Worm (Caenorhabditis elegans): Measurements from ENCODE around the gene eif-3.F.

eif-3.F gene

DNA sequence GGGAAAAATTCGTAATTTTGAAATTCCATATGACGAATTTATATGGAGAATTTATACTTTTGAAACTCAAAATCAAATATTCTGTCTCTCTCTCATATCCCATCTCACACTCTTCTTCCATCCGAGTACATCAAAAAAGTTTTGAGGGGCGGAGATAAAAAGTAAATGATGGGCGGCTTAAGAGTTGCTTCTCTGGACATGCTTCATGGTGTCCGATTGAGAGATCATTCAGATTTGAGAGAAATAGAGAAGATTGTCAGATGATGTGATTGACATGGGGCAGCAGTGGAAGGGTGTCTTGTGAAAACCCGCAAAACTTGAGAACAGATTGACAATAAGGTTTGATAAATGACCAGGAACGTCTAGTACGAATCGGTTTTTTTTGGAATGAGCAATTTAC lies 15.8 kb upstream of the eif-3.F start (continued):
- TF ChIP-seq hpl-2 (GFP tag; optimal IDR thresholded peaks at IDR 0.05) (no peak), efl-1 (optimal IDR thresholded peaks at IDR 0.05) (no peak), efl-1 (GFP tag; optimal IDR thresholded peaks at IDR 0.05 in 1 of 2) (peak in 1 of 2 experiments; percentile 92), zip-4 (GFP tag; optimal IDR thresholded peaks at IDR 0.05) (no peak), nhr-11 (tag; optimal IDR thresholded peaks at IDR 0.05) (no peak), pag-3 (tag; optimal IDR thresholded peaks at IDR 0.05; ENCODE audit: borderline replicate concordance, insufficient read depth) (no peak), nhr-84 (tag; optimal IDR thresholded peaks at IDR 0.05) (no peak), nhr-71 (tag; optimal IDR thresholded peaks at IDR 0.05) (peak; percentile 28), blmp-1 (tag; optimal IDR thresholded peaks at IDR 0.05) (no peak), lsy-2 (tag; optimal IDR thresholded peaks at IDR 0.05) (peak in 1 of 2 experiments; percentile 26), nhr-28 (tag; optimal IDR thresholded peaks at IDR 0.05) (no peak), aly-2 (tag; optimal IDR thresholded peaks at IDR 0.05) (no peak)

DNA sequence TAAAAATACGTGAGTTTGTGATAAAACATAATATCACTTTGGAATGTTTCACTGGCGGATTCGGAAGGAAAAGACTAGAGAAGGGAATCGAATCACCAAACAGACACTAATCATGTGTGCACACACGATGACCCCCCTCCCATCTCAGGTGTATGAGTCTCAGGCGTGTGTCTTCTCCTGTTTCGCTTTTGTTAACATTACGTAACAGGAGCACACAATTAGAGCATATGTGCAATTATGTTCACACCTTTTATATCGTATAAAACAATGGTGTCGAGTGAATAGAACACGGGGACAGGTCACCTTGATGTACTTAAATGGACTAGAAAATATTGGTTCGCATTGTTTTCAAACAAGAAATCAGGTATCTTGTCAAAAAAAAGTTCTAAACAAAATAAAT lies 14.6 kb upstream of the eif-3.F start:
- TF ChIP-seq sox-4 (tag; optimal IDR thresholded peaks at IDR 0.05): no peak
- no peak for TF ChIP-seq dpl-1 (GFP tag; optimal IDR thresholded peaks at IDR 0.05)
- TF ChIP-seq tbx-2 (tag; optimal IDR thresholded peaks at IDR 0.05): no peak
- no peak for TF ChIP-seq hpl-2 (GFP tag; optimal IDR thresholded peaks at IDR 0.05)
- TF ChIP-seq nhr-84 (tag; optimal IDR thresholded peaks at IDR 0.05): no peak
- no peak for TF ChIP-seq irx-1 (tag; optimal IDR thresholded peaks at IDR 0.05)
- TF ChIP-seq lin-15B (tag; optimal IDR thresholded peaks at IDR 0.05): no peak
- no peak for TF ChIP-seq vab-15 (tag; optimal IDR thresholded peaks at IDR 0.05)
- TF ChIP-seq unc-98 (GFP tag; IDR thresholded peaks at IDR 0.05): no peak
- TF ChIP-seq Y116A8C.19 (tag; optimal IDR thresholded peaks at IDR 0.05; ENCODE audit: borderline replicate concordance): no peak
- TF ChIP-seq unc-86 (tag; optimal IDR thresholded peaks at IDR 0.05): no peak
- TF ChIP-seq unc-130 (tag; optimal IDR thresholded peaks at IDR 0.05): no peak
- TF ChIP-seq ceh-82 (tag; optimal IDR thresholded peaks at IDR 0.05): no peak
- TF ChIP-seq nhr-76 (tag; optimal IDR thresholded peaks at IDR 0.05): no peak

DNA sequence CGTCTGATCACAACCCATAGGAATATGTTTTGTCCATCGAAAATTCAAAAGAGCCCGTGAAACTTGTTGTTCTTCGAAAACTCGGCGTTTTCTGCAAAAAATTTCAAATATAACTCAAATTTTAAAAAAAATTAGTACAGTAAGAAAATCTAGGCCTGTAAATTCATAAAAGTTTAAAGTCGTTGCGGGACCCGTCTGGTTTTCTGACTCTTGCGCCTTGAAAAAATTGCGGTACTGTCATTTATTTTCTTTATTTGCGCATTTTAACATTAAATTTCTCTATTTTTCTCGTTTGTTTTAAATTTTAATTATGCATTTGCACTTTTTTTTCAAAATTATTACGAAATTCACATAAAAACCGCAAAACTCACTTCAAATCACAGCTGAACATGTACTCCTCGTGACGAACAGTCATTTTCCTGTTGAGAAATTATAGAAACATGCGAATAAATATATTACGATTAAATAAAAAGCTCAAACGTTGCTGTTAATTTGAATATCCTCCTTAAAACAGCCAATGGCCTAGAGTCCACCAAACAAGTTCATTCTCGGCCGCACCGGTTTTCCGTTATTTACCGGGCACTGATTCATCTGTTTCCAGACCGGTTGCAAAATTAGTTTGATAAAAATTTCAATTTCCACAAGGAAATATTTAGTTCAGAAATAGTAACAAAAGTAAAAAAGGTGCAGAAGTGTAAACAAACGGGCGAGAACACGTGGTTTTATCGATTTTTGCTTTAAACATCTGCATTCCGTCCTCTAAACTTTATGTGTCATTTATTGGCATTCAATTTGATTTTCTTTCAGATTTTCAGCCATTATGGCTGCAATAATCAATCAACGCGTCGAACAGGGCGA lies 12.2 kb upstream of the eif-3.F start, which contains the start of the genes csa-1 and wdfy-2:
Gene csa-1 (minus strand): TSS at position 669 of the 858 bp plus-strand sequence.
Gene wdfy-2 (plus strand): TSS at position 808 of the 858 bp plus-strand sequence.
- TF ChIP-seq nhr-76 (tag; optimal IDR thresholded peaks at IDR 0.05) (no peak), lin-35 (GFP tag; optimal IDR thresholded peaks at IDR 0.05) (peak; percentile 32 to 79), nhr-85 (tag) (peak; percentile 74), ces-1 (GFP tag; optimal IDR thresholded peaks at IDR 0.05) (no peak), lin-13 (GFP tag; optimal IDR thresholded peaks at IDR 0.05) (no peak), nhr-11 (tag; optimal IDR thresholded peaks at IDR 0.05) (no peak), rnt-1 (tag; optimal IDR thresholded peaks at IDR 0.05) (peak; percentile 15), ceh-63 (GFP tag; optimal IDR thresholded peaks at IDR 0.05) (no peak), ceh-88 (GFP tag; IDR thresholded peaks at IDR 0.05) (no peak), dpl-1 (GFP tag; optimal IDR thresholded peaks at IDR 0.05) (peak; percentile 12 to 75 (median 63)), mep-1 (tag; optimal IDR thresholded peaks at IDR 0.05) (peak; percentile 38), tlp-1 (tag; optimal IDR thresholded peaks at IDR 0.05) (no peak), blmp-1 (tag; optimal IDR thresholded peaks at IDR 0.05) (no peak), lin-14 (GFP tag; optimal IDR thresholded peaks at IDR 0.05) (peak; percentile 5), pqm-1 (tag; optimal IDR thresholded peaks at IDR 0.05) (no peak), efl-1 (optimal IDR thresholded peaks at IDR 0.05) (peak in 1 of 2 experiments; percentile 67), efl-1 (GFP tag; optimal IDR thresholded peaks at IDR 0.05 in 1 of 2) (peak; percentile 72 to 97), lsy-2 (tag; optimal IDR thresholded peaks at IDR 0.05) (peak in 1 of 2 experiments; percentile 7), unc-30 (tag; optimal IDR thresholded peaks at IDR 0.05) (no peak), dsc-1 (tag; optimal IDR thresholded peaks at IDR 0.05) (no peak), nhr-28 (tag; optimal IDR thresholded peaks at IDR 0.05) (no peak)
